Worm (Caenorhabditis elegans): Measurements from ENCODE around the gene Y50D4C.6.

The Y50D4C.6 gene

DNA sequence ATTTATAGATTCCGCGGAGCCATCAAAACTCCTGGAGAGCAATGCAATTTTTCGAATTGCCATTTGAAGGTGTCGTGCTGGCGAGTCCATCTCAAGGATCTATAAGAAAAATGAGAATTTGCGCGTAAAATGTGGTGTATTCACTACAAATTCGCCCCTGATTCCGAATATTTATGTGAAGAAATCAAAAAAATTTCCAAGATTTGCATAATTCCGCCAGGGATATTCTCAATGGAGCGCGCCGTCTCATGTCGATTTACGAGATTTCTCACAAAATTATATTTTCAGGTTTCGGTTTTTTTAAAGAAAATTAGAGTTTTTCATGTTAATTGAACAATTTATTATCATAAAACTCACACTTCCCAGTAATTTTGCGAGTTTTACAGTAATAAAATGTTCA, at the start of gene Y50D4C.6:
Gene Y50D4C.6 (minus strand): TSS at position 101 of the 400 bp plus-strand sequence.
- TF ChIP-seq pqm-1 (tag; optimal IDR thresholded peaks at IDR 0.05): no peak
- TF ChIP-seq F16B12.6 (tag; optimal IDR thresholded peaks at IDR 0.05): no peak
- TF ChIP-seq pag-3 (tag; optimal IDR thresholded peaks at IDR 0.05; ENCODE audit: borderline replicate concordance, insufficient read depth): no peak
- TF ChIP-seq zag-1 (tag; optimal IDR thresholded peaks at IDR 0.05): no peak

DNA sequence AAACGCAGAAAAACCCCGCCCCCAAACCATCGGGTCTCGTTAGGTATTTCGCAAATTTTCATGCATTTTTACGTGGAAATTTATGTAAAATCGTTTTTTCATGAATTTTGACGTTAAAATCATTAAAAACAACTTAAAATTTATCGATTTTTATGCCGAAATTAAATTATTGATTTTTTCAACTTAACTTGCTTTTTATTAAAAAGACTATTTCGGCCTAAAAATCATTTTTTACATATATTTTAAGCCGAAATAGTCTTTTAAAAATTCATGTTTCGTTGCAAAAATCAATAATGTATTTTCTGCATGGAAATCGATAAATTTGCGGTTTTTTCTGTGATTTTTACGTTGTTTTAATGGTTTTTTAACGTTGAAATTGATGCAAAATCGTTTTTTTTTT, 46.0 kb upstream of the Y50D4C.6 start:
- TF ChIP-seq dsc-1 (tag; optimal IDR thresholded peaks at IDR 0.05): no peak
- no peak for TF ChIP-seq unc-130 (tag; optimal IDR thresholded peaks at IDR 0.05)
- TF ChIP-seq mef-2 (tag; optimal IDR thresholded peaks at IDR 0.05): no peak
- no peak for TF ChIP-seq lin-39 (tag; optimal IDR thresholded peaks at IDR 0.05)
- TF ChIP-seq efl-3 (GFP tag; optimal IDR thresholded peaks at IDR 0.05): no peak
- no peak for TF ChIP-seq lin-14 (GFP tag; optimal IDR thresholded peaks at IDR 0.05)
- no peak for TF ChIP-seq nhr-11 (tag; optimal IDR thresholded peaks at IDR 0.05)
- TF ChIP-seq unc-98 (GFP tag; IDR thresholded peaks at IDR 0.05): no peak
- no peak for TF ChIP-seq snpc-4 (tag; optimal IDR thresholded peaks at IDR 0.05)
- TF ChIP-seq ceh-63 (GFP tag; optimal IDR thresholded peaks at IDR 0.05): no peak

DNA sequence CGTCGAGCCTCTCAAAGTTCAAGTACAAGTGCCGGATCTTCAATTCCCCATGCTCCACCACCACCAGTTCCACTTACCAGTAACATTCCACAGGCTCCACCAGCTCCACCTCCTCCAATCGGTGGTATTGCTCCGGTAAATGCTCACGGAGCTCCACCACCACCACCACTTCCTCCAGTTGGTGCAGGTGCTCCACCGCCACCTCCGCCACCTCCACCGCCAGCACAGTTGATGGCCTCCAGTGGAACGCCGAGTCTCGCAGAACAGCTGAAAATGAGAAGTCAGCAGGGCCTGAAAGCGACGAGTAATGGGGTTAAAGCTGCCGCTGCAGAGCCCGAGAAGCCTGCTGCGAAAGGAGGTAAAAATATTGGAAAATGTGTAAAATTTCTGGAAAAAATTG, 40.6 kb upstream of the Y50D4C.6 start:
- TF ChIP-seq nhr-76 (tag; optimal IDR thresholded peaks at IDR 0.05) (no peak), ceh-8 (GFP tag; optimal IDR thresholded peaks at IDR 0.05) (peak; percentile 4), nhr-12 (tag; optimal IDR thresholded peaks at IDR 0.05) (no peak), mab-9 (GFP tag; IDR thresholded peaks at IDR 0.05) (no peak), snpc-4 (tag; optimal IDR thresholded peaks at IDR 0.05) (no peak), ztf-11 (tag; optimal IDR thresholded peaks at IDR 0.05) (peak in 1 of 2 experiments; percentile 0), efl-1 (optimal IDR thresholded peaks at IDR 0.05) (no peak), efl-1 (GFP tag; optimal IDR thresholded peaks at IDR 0.05 in 1 of 2) (no peak), skn-1 (tag; optimal IDR thresholded peaks at IDR 0.05) (no peak), unc-62 (GFP tag; optimal IDR thresholded peaks at IDR 0.05) (no peak)

DNA sequence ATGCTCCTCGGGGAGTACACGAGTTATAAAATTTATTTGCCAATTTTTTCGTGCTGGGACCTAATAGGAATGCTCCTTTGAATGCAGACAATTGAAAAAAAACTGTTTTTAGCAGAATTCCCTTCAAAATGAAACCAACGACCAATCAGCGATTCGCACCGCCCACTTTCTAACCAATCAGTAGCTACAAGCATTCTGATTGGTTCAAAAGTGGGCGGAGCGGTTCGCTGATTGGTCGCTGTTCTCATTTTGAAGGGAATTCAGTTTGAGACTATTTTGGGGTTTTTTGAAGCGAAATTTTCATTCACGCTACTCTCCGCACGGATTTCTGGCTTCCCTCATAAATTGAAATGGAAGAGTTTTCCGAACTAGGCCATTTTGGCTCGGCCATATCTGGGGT, 33.5 kb upstream of the Y50D4C.6 start:
- TF ChIP-seq nhr-85 (tag): peak; percentile 64
- no peak for TF ChIP-seq tbx-2 (tag; optimal IDR thresholded peaks at IDR 0.05)

DNA sequence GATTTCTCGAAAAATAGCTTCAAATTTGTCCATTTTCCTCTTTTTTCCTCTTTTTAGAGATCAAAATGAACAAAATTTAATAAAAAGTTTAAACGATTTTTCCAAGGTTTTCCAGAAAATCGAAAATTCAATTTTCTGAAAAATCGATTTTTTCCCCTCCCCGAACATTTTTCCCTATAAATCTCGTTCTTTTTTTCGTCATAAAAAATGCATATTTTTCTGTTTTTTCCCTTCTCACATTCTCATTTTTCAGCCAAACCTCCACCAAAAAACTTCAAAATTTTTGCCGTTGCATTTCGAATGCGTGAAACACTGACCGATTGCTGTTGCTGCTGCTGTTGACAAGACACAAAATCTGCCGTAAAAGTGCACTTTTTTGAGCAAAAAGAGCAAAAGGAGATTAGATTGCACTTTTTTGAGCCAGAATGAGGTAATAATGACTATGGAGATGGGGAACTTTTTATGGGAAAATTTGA, 32.7 kb upstream of the Y50D4C.6 start, which contains the start of the genes Y50D4C.12 and unc-34:
Gene Y50D4C.12 (plus strand): TSS at position 301 of the 476 bp plus-strand sequence.
Gene unc-34 (plus strand): TSS at position 426 of the 476 bp plus-strand sequence.
- no peak for TF ChIP-seq efl-3 (GFP tag; optimal IDR thresholded peaks at IDR 0.05)
- TF ChIP-seq fkh-8 (tag; optimal IDR thresholded peaks at IDR 0.05): no peak
- no peak for TF ChIP-seq blmp-1 (tag; optimal IDR thresholded peaks at IDR 0.05)
- TF ChIP-seq unc-86 (tag; optimal IDR thresholded peaks at IDR 0.05): no peak
- TF ChIP-seq nhr-47 (tag; optimal IDR thresholded peaks at IDR 0.05): no peak
- no peak for TF ChIP-seq fkh-10 (GFP tag; optimal IDR thresholded peaks at IDR 0.05)
- TF ChIP-seq jun-1 (tag; optimal IDR thresholded peaks at IDR 0.05): no peak
- TF ChIP-seq lin-13 (GFP tag; optimal IDR thresholded peaks at IDR 0.05): no peak
- TF ChIP-seq aly-2 (tag; optimal IDR thresholded peaks at IDR 0.05): no peak
- no peak for TF ChIP-seq ets-5 (GFP tag; IDR thresholded peaks at IDR 0.05)
- TF ChIP-seq lin-39 (tag; optimal IDR thresholded peaks at IDR 0.05): no peak
- no peak for TF ChIP-seq efl-1 (optimal IDR thresholded peaks at IDR 0.05)
- TF ChIP-seq efl-1 (GFP tag; optimal IDR thresholded peaks at IDR 0.05 in 1 of 2): no peak
- TF ChIP-seq nhr-28 (tag; optimal IDR thresholded peaks at IDR 0.05): no peak
- TF ChIP-seq isw-1 (GFP tag; IDR thresholded peaks at IDR 0.05): no peak
